Worm (Caenorhabditis elegans): Measurements from ENCODE around the gene nstp-7.

DNA sequence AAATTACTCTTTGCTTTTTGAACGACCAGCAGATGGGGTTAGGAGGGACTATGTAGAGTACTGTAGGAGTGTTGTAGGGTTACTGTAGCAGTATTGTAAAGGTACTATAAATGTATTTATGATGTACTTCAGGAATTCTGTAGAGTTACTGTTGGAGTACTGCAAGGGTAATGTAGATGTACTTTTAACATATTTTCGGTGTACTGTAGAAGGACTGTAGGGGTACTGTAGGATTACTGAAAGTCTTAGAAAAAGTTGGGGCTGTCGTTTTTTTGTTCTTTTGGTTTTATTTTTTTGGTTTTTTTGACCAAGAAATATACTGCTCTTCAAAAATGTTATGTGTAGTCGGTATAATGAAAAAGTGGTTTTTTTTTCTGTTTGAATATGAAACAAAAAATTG is 16.9 kb downstream of the nstp-7 start:
- TF ChIP-seq snu-23 (GFP tag; optimal IDR thresholded peaks at IDR 0.05) (no peak), ceh-90 (tag; optimal IDR thresholded peaks at IDR 0.05) (no peak), pqm-1 (tag; optimal IDR thresholded peaks at IDR 0.05) (no peak), nhr-19 (GFP tag; conservative IDR thresholded peaks at IDR 0.05) (no peak)
